4 worm cellular contexts compared by ENCODE assay signal in genomic region chrV:5640072-5640471, ce11.
TF ChIP-seq lines count a peak whose summit lies in the region.
"Not testable (repeated sequence)": the region's sequence is repeated elsewhere in the genome, so short reads cannot be mapped to it uniquely, and the experiment has no call there.

No protein-coding gene starts in this region.

TF ChIP-seq in whole organism, L1 larva, 84 proteins besides CTCF, POLR2A, EP300 and RAD21:
- TF ChIP-seq efl-1 (optimal IDR thresholded peaks at IDR 0.05; lab: Kevin White, UChicago), result not testable (repeated sequence)
- TF ChIP-seq efl-1 (GFP tag; optimal IDR thresholded peaks at IDR 0.05 in 1 of 2; lab: Kevin White, UChicago) (peak; percentile 34 to 62), unc-98 (GFP tag; IDR thresholded peaks at IDR 0.05; lab: Robert Waterston, UW) (peak; percentile 15; the same call in 1 of the 2 replicates)

TF ChIP-seq in whole organism, L3 larva, 47 proteins besides CTCF, POLR2A, EP300 and RAD21:
- peak; percentile 27 for TF ChIP-seq lin-15B (tag; optimal IDR thresholded peaks at IDR 0.05; lab: Kevin White, UChicago)
TF ChIP-seq in whole organism, L3 larva: peak in this region for 1; not testable (repeated sequence) for 46.

TF ChIP-seq in whole organism, early embryonic, 17 proteins besides CTCF, POLR2A, EP300 and RAD21:
- TF ChIP-seq pes-1 (GFP tag; IDR thresholded peaks at IDR 0.05; lab: Robert Waterston, UW), result peak; percentile 64

TF ChIP-seq in whole organism, young adult, 124 proteins besides CTCF, POLR2A, EP300 and RAD21:
- TF ChIP-seq madf-8 (GFP tag; conservative IDR thresholded peaks at IDR 0.05; lab: Robert Waterston, UW), result 0 out of 2 replicates have a peak, but pooled peaks have one; percentile 29
- peak; percentile 39; the same call in 1 of the 2 replicates for TF ChIP-seq ceh-91 (GFP tag; IDR thresholded peaks at IDR 0.05; lab: Robert Waterston, UW)
- peak; percentile 66 for TF ChIP-seq F33H1.4 (GFP tag; IDR thresholded peaks at IDR 0.05; lab: Robert Waterston, UW)
